Worm (Caenorhabditis elegans) whole organism, L1 larva: ENCODE data around the gene R07E5.7.
A peak's percentile ranks its signal among the peaks of the same experiment; 100 is the strongest.

Experiments
- C04F5.9 ChIP-seq: sonication (generic microtip); optimal IDR thresholded peaks from 2 replicates; lab custom pipeline; 2016; ENCODE audit warnings: missing genetic modification characterization, missing compliant biosample characterization
- F16B12.6 ChIP-seq: fragments of 150-350 bp; optimal IDR thresholded peaks from 2 replicates; lab custom pipeline; 2014; ENCODE audit warnings: missing biosample characterization, missing genetic modification characterization
- alr-1 ChIP-seq: fragments of 200-800 bp; sonication (Bioruptor generic); optimal IDR thresholded peaks from 2 replicates; lab custom pipeline; 2018; ENCODE audit warnings: borderline replicate concordance, mild to moderate bottlenecking, missing genetic modification characterization, missing compliant biosample characterization
- aly-2 ChIP-seq: fragments of 150-350 bp; optimal IDR thresholded peaks from 2 replicates; lab custom pipeline; 2014; ENCODE audit warnings: missing biosample characterization, missing genetic modification characterization
- blmp-1 ChIP-seq: fragments of 150-350 bp; optimal IDR thresholded peaks from 2 replicates; lab custom pipeline; 2014; ENCODE audit warnings: missing biosample characterization, missing genetic modification characterization
- ceh-88 ChIP-seq: fragments of 200-800 bp; sonication (Bioruptor generic); IDR thresholded peaks from 2 replicates; pipeline ENCODE4 v1.3.6; 2022; ENCODE audit warnings: missing genetic modification characterization, missing compliant biosample characterization
- efl-1 ChIP-seq, 4 experiments: fragments of 150-350 bp; optimal IDR thresholded peaks in 3 of 4; peaks in 1 of 4; 1 replicate in 1 of 4; 2 replicates in 3 of 4; lab custom pipeline; 2014; ENCODE audit warnings: missing biosample characterization in 2 of 4, missing genetic modification characterization in 2 of 4, missing genetic modification reagents in 2 of 4
- elt-3 ChIP-seq, 6 experiments: fragments of 150-350 bp in 1 of 6; sonication (generic microtip); optimal IDR thresholded peaks; 2 replicates each; lab custom pipeline; 2017 to 2018; ENCODE audit warnings: missing biosample characterization in 6 of 6, missing genetic modification characterization in 6 of 6, inconsistent platforms in 1 of 6
- fkh-8 ChIP-seq: sonication (generic microtip); optimal IDR thresholded peaks from 2 replicates; lab custom pipeline; 2016; ENCODE audit warnings: mild to moderate bottlenecking, missing genetic modification characterization, missing compliant biosample characterization
- grh-1 ChIP-seq: fragments of 200-800 bp; sonication (Bioruptor generic); IDR thresholded peaks from 2 replicates; pipeline ENCODE4 v1.3.6; 2022; ENCODE audit warnings: missing genetic modification reagents, missing genetic modification characterization, missing compliant biosample characterization
- hlh-4 ChIP-seq: sonication (generic microtip); optimal IDR thresholded peaks from 2 replicates; lab custom pipeline; 2016; ENCODE audit warnings: mild to moderate bottlenecking, missing genetic modification characterization, missing compliant biosample characterization
- hpl-2 ChIP-seq: fragments of 150-350 bp; optimal IDR thresholded peaks from 2 replicates; lab custom pipeline; 2014; ENCODE audit warnings: missing biosample characterization, missing genetic modification reagents, missing genetic modification characterization
- irx-1 ChIP-seq: sonication (generic microtip); optimal IDR thresholded peaks from 2 replicates; lab custom pipeline; 2016; ENCODE audit warnings: missing genetic modification characterization, missing compliant biosample characterization
- lin-14 ChIP-seq: fragments of 200-800 bp; sonication (Bioruptor generic); optimal IDR thresholded peaks from 2 replicates; lab custom pipeline; 2018; ENCODE audit warnings: mild to moderate bottlenecking, missing genetic modification characterization, moderate library complexity, missing compliant biosample characterization
- mab-9 ChIP-seq: fragments of 200-800 bp; sonication (Bioruptor generic); IDR thresholded peaks from 2 replicates; pipeline ENCODE4 v1.3.6; 2022; ENCODE audit warnings: missing genetic modification reagents, missing genetic modification characterization, missing compliant biosample characterization
- nhr-12 ChIP-seq: sonication (generic microtip); optimal IDR thresholded peaks from 2 replicates; lab custom pipeline; 2017; ENCODE audit warnings: missing biosample characterization, missing genetic modification characterization
- nhr-20 ChIP-seq: sonication (generic microtip); optimal IDR thresholded peaks from 2 replicates; lab custom pipeline; 2016; ENCODE audit warnings: mild to moderate bottlenecking, missing genetic modification characterization, missing compliant biosample characterization
- nhr-77 ChIP-seq: fragments of 150-350 bp; optimal IDR thresholded peaks from 2 replicates; lab custom pipeline; 2014; ENCODE audit warnings: missing biosample characterization, missing genetic modification characterization
- nhr-85 ChIP-seq: sonication (generic microtip); peaks from one replicate; lab custom pipeline; 2016; ENCODE audit warnings: missing genetic modification characterization, inconsistent platforms, missing compliant biosample characterization
- nhr-90 ChIP-seq: sonication (generic microtip); optimal IDR thresholded peaks from 2 replicates; lab custom pipeline; 2016; ENCODE audit warnings: mild to moderate bottlenecking, missing genetic modification characterization, missing compliant biosample characterization; ENCODE audit not compliant: poor library complexity
- pax-3 ChIP-seq: fragments of 200-800 bp; sonication (Bioruptor generic); optimal IDR thresholded peaks from 2 replicates; lab custom pipeline; 2018; ENCODE audit warnings: mild to moderate bottlenecking, missing genetic modification characterization, moderate library complexity, missing compliant biosample characterization
- skn-1 ChIP-seq: fragments of 150-350 bp; optimal IDR thresholded peaks from 2 replicates; lab custom pipeline; 2014; ENCODE audit warnings: missing biosample characterization, missing genetic modification characterization
- snpc-4 ChIP-seq: fragments of 150-350 bp; optimal IDR thresholded peaks from 2 replicates; lab custom pipeline; 2014; ENCODE audit warnings: missing biosample characterization, missing genetic modification characterization
- snu-23 ChIP-seq: sonication (generic microtip); optimal IDR thresholded peaks from 2 replicates; lab custom pipeline; 2016; ENCODE audit warnings: missing genetic modification characterization, missing compliant biosample characterization
- sup-37 ChIP-seq: fragments of 200-800 bp; sonication (Bioruptor generic); optimal IDR thresholded peaks from 2 replicates; lab custom pipeline; 2018; ENCODE audit warnings: mild to moderate bottlenecking, missing genetic modification characterization, missing compliant biosample characterization
- tbx-2 ChIP-seq: sonication (generic microtip); optimal IDR thresholded peaks from 2 replicates; lab custom pipeline; 2016; ENCODE audit warnings: missing genetic modification characterization, missing compliant biosample characterization
- unc-62 ChIP-seq: fragments of 150-350 bp; optimal IDR thresholded peaks from 2 replicates; lab custom pipeline; 2014; ENCODE audit warnings: missing biosample characterization, missing genetic modification reagents, missing genetic modification characterization
- unc-86 ChIP-seq: sonication (generic microtip); optimal IDR thresholded peaks from 2 replicates; lab custom pipeline; 2016; ENCODE audit warnings: missing genetic modification characterization, missing compliant biosample characterization
- zip-4 ChIP-seq: fragments of 200-800 bp; sonication (Bioruptor generic); optimal IDR thresholded peaks from 2 replicates; lab custom pipeline; 2018; ENCODE audit warnings: mild to moderate bottlenecking, missing genetic modification characterization, moderate library complexity, missing compliant biosample characterization
- ztf-11 ChIP-seq, 2 experiments: sonication (generic microtip); optimal IDR thresholded peaks; 2 replicates each; lab custom pipeline; 2016 to 2017; ENCODE audit warnings: missing genetic modification characterization in 2 of 2, missing biosample characterization in 1 of 2, missing compliant biosample characterization in 1 of 2
- ztf-4 ChIP-seq: fragments of 150-350 bp; optimal IDR thresholded peaks from 2 replicates; lab custom pipeline; 2014; ENCODE audit warnings: missing biosample characterization, missing genetic modification characterization

Gene R07E5.7

ce11 chrIII:4398463-4398862, 20.5 kb downstream of the R07E5.7 start, which contains the start of gene R07E5.6:
Gene R07E5.6 (plus strand): TSS chrIII:4398763.
- no peak for TF ChIP-seq efl-1 (optimal IDR thresholded peaks at IDR 0.05; lab: Kevin White, UChicago)
- peak in 1 of 2 experiments; percentile 37 for TF ChIP-seq efl-1 (GFP tag; optimal IDR thresholded peaks at IDR 0.05 in 1 of 2; lab: Kevin White, UChicago)
- no peak for TF ChIP-seq skn-1 (tag; lab: Kevin White, UChicago)
- TF ChIP-seq ztf-11 (tag; optimal IDR thresholded peaks at IDR 0.05; lab: Kevin White, UChicago): no peak

ce11 chrIII:4397115-4397514, 21.9 kb downstream of the R07E5.7 start, which contains the start of gene R07E5.5:
Gene R07E5.5 (plus strand): TSS chrIII:4397415.
- no peak for TF ChIP-seq irx-1 (tag; lab: Kevin White, UChicago)
- TF ChIP-seq mab-9 (GFP tag; lab: Robert Waterston, UW): no peak
- no peak for TF ChIP-seq nhr-77 (tag; lab: Kevin White, UChicago)
- TF ChIP-seq alr-1 (tag; lab: Kevin White, UChicago): no peak
- no peak for TF ChIP-seq unc-62 (GFP tag; lab: Kevin White, UChicago)
- TF ChIP-seq C04F5.9 (tag; lab: Kevin White, UChicago): no peak
- no peak for TF ChIP-seq ztf-4 (tag; lab: Kevin White, UChicago)
- TF ChIP-seq ceh-88 (GFP tag; lab: Robert Waterston, UW): no peak
- no peak for TF ChIP-seq F16B12.6 (tag; lab: Kevin White, UChicago)
- no peak for TF ChIP-seq aly-2 (tag; lab: Kevin White, UChicago)
- TF ChIP-seq hpl-2 (GFP tag; lab: Kevin White, UChicago): no peak

ce11 chrIII:4395857-4396256, 23.1 kb downstream of the R07E5.7 start:
- TF ChIP-seq hlh-4 (no peak), zip-4 (GFP tag; lab: Kevin White, UChicago) (no peak), nhr-20 (tag; lab: Kevin White, UChicago) (no peak), sup-37 (GFP tag; lab: Kevin White, UChicago) (no peak), nhr-12 (no peak)

ce11 chrIII:4394496-4394895, 24.5 kb downstream of the R07E5.7 start, which contains the start of gene R07E5.4:
Gene R07E5.4 (plus strand): TSS chrIII:4394796.
- TF ChIP-seq snu-23 (GFP tag; lab: Kevin White, UChicago) (no peak), fkh-8 (tag; lab: Kevin White, UChicago) (no peak), pax-3 (no peak)

ce11 chrIII:4391938-4392337, 27.0 kb downstream of the R07E5.7 start:
- peak; percentile 72 for TF ChIP-seq blmp-1 (tag; lab: Kevin White, UChicago)
- TF ChIP-seq fkh-8 (tag; lab: Kevin White, UChicago): no peak
- TF ChIP-seq lin-14 (GFP tag; lab: Kevin White, UChicago): no peak
- no peak for TF ChIP-seq snpc-4 (tag; lab: Kevin White, UChicago)
- TF ChIP-seq tbx-2 (tag; lab: Kevin White, UChicago): no peak
- peak; percentile 49 for TF ChIP-seq nhr-85
- TF ChIP-seq nhr-12: no peak
- TF ChIP-seq elt-3 (tag; optimal IDR thresholded peaks at IDR 0.05; lab: Kevin White, UChicago): peak in 1 of 6 experiments; percentile 39
- no peak for TF ChIP-seq ztf-4 (tag; lab: Kevin White, UChicago)
- TF ChIP-seq grh-1: no peak

ce11 chrIII:4391319-4391718, 27.6 kb downstream of the R07E5.7 start:
- TF ChIP-seq unc-86: no peak
- peak; percentile 88 for TF ChIP-seq blmp-1 (tag; lab: Kevin White, UChicago)

- TF ChIP-seq blmp-1 (tag; lab: Kevin White, UChicago) (peak; percentile 61), nhr-90 (no peak)
These were observed 28.5 kb downstream of the R07E5.7 start for ce11 chrIII:4390421-4390820.
